Fruit fly (Drosophila melanogaster): Measurements from ENCODE around the gene hid.
A peak's percentile ranks its signal among the peaks of the same experiment; 100 is the strongest.

Gene hid

dm6 chr3L:18203949-18204348 is 18.5 kb upstream of the hid start (continued):
- TF ChIP-seq insv (GFP tag; optimal IDR thresholded peaks at IDR 0.05): no peak
- TF ChIP-seq CG5180 (GFP tag; optimal IDR thresholded peaks at IDR 0.05): no peak
- no peak for TF ChIP-seq schlank (tag; optimal IDR thresholded peaks at IDR 0.05)
- TF ChIP-seq CTCF (GFP tag; optimal IDR thresholded peaks at IDR 0.05): no peak
- no peak for TF ChIP-seq Scr (GFP tag; IDR thresholded peaks at IDR 0.05; ENCODE audit: partially characterized antibody)
- no peak for TF ChIP-seq NC2α (GFP tag; optimal IDR thresholded peaks at IDR 0.05)
- TF ChIP-seq Bgb (GFP tag; IDR thresholded peaks at IDR 0.05; ENCODE audit: partially characterized antibody): no peak
- no peak for TF ChIP-seq sob (GFP tag; IDR thresholded peaks at IDR 0.05)
- peak in 1 of 2 experiments; percentile 88 for TF ChIP-seq bsh (GFP tag; optimal IDR thresholded peaks at IDR 0.05)
- TF ChIP-seq ase (GFP tag; IDR thresholded peaks at IDR 0.05): no peak
- no peak for TF ChIP-seq CG7372 (GFP tag; IDR thresholded peaks at IDR 0.05)
- no peak for TF ChIP-seq CG4404 (GFP tag; IDR thresholded peaks at IDR 0.05)
- no peak for TF ChIP-seq CG15514 (GFP tag; optimal IDR thresholded peaks at IDR 0.05)
- no peak for TF ChIP-seq CG6813 (GFP tag; optimal IDR thresholded peaks at IDR 0.05)
- TF ChIP-seq Trl (optimal IDR thresholded peaks at IDR 0.05): no peak
- no peak for TF ChIP-seq Trl (GFP tag; optimal IDR thresholded peaks at IDR 0.05)
- peak; percentile 82 for TF ChIP-seq vvl (GFP tag; IDR thresholded peaks at IDR 0.05)
- TF ChIP-seq bowl (GFP tag; IDR thresholded peaks at IDR 0.05): no peak
- peak; percentile 15 for TF ChIP-seq Usf (GFP tag; optimal IDR thresholded peaks at IDR 0.05)
- no peak for TF ChIP-seq sens-2 (GFP tag; IDR thresholded peaks at IDR 0.05)
- no peak for TF ChIP-seq ftz-f1 (GFP tag; optimal IDR thresholded peaks at IDR 0.05)
- no peak for TF ChIP-seq CG2116 (GFP tag; optimal IDR thresholded peaks at IDR 0.05)
- TF ChIP-seq CG9932 (GFP tag; IDR thresholded peaks at IDR 0.05): no peak
- TF ChIP-seq kay (GFP tag; optimal IDR thresholded peaks at IDR 0.05): no peak
- TF ChIP-seq CG11093 (GFP tag; IDR thresholded peaks at IDR 0.05): no peak
- TF ChIP-seq tgo (GFP tag; IDR thresholded peaks at IDR 0.05): peak; percentile 57; the same call in 2 of the 3 replicates
- no peak for TF ChIP-seq sr (GFP tag; IDR thresholded peaks at IDR 0.05)
- peak; percentile 46; the same call in 1 of the 2 replicates for TF ChIP-seq CG32772 (GFP tag; IDR thresholded peaks at IDR 0.05)
- no peak for TF ChIP-seq Vsx1 (GFP tag; optimal IDR thresholded peaks at IDR 0.05)
- TF ChIP-seq CG2202 (tag; optimal IDR thresholded peaks at IDR 0.05): peak; percentile 56
- TF ChIP-seq CG2712 (tag; optimal IDR thresholded peaks at IDR 0.05): peak; percentile 94
- no peak for TF ChIP-seq Dref (GFP tag; IDR thresholded peaks at IDR 0.05)
- no peak for TF ChIP-seq hbn (GFP tag; IDR thresholded peaks at IDR 0.05; ENCODE audit: partially characterized antibody)
- TF ChIP-seq slp2 (GFP tag; optimal IDR thresholded peaks at IDR 0.05): no peak
- TF ChIP-seq CG15601 (tag; optimal IDR thresholded peaks at IDR 0.05): peak; percentile 86
- no peak for TF ChIP-seq CG11560 (tag; IDR thresholded peaks at IDR 0.05)
- TF ChIP-seq luna (GFP tag; optimal IDR thresholded peaks at IDR 0.05): no peak
- TF ChIP-seq CG3838 (GFP tag; optimal IDR thresholded peaks at IDR 0.05): no peak
- no peak for TF ChIP-seq CG33213 (GFP tag; optimal IDR thresholded peaks at IDR 0.05)
- peak; percentile 59 for TF ChIP-seq gcm (GFP tag; optimal IDR thresholded peaks at IDR 0.05)
- no peak for TF ChIP-seq HmgZ (tag; optimal IDR thresholded peaks at IDR 0.05)
- no peak for TF ChIP-seq dysf (GFP tag; IDR thresholded peaks at IDR 0.05)
- TF ChIP-seq MTF-1 (GFP tag; optimal IDR thresholded peaks at IDR 0.05; ENCODE audit: borderline replicate concordance): no peak
- no peak for TF ChIP-seq ci (GFP tag; IDR thresholded peaks at IDR 0.05)
- no peak for TF ChIP-seq al (GFP tag; IDR thresholded peaks at IDR 0.05)
- no peak for TF ChIP-seq CG17802 (tag; optimal IDR thresholded peaks at IDR 0.05)
- TF ChIP-seq pfk (GFP tag; optimal IDR thresholded peaks at IDR 0.05): no peak
- no peak for TF ChIP-seq tna (GFP tag; IDR thresholded peaks at IDR 0.05; ENCODE audit: partially characterized antibody)
- TF ChIP-seq dmrt11E (tag; optimal IDR thresholded peaks at IDR 0.05): peak; percentile 91
- TF ChIP-seq CG4282 (GFP tag; optimal IDR thresholded peaks at IDR 0.05): no peak
- TF ChIP-seq Dp (GFP tag; optimal IDR thresholded peaks at IDR 0.05): no peak
- peak; percentile 85 for TF ChIP-seq Blimp-1 (GFP tag; optimal IDR thresholded peaks at IDR 0.05)

Data from whole organism, embryonic.